Fruit fly (Drosophila melanogaster) whole organism, embryonic: Measurements from ENCODE around the gene CG15728.

ENCODE experiments used
- Abd-B ChIP-seq: fragments of 200-800 bp; sonication (Bioruptor generic); optimal IDR thresholded peaks from 2 replicates; lab custom pipeline; 2018; ENCODE audit warnings: missing biosample characterization, mild to moderate bottlenecking, missing genetic modification characterization, moderate library complexity
- B-H1 ChIP-seq: fragments of 200-800 bp; sonication (Bioruptor generic); IDR thresholded peaks from 3 replicates; pipeline ENCODE4 v1.3.6; 2022; ENCODE audit warnings: missing biosample characterization, missing genetic modification characterization
- CG10209 ChIP-seq: fragments of 200-800 bp; sonication (Bioruptor generic); optimal IDR thresholded peaks from 3 replicates; lab custom pipeline; 2017; ENCODE audit warnings: missing biosample characterization, mild to moderate bottlenecking, missing genetic modification characterization, missing genetic modification reagents
- CG11456 ChIP-seq: fragments of 200-800 bp; sonication (Bioruptor generic); IDR thresholded peaks from 3 replicates; pipeline ENCODE4 v1.3.6; 2022; ENCODE audit warnings: missing biosample characterization, missing genetic modification characterization
- CG11504 ChIP-seq: fragments of 200-800 bp; sonication (Bioruptor generic); optimal IDR thresholded peaks from 3 replicates; lab custom pipeline; 2019; ENCODE audit warnings: missing biosample characterization, mild to moderate bottlenecking, missing genetic modification characterization, moderate library complexity
- CG11560 ChIP-seq: fragments of 200-800 bp; sonication (Bioruptor generic); IDR thresholded peaks from 3 replicates; pipeline ENCODE4 v1.3.6; 2022; ENCODE audit warnings: missing biosample characterization, missing genetic modification characterization
- CG12299 ChIP-seq: fragments of 200-800 bp; sonication (Bioruptor generic); optimal IDR thresholded peaks from 2 replicates; lab custom pipeline; 2018; ENCODE audit warnings: missing biosample characterization, mild to moderate bottlenecking, missing genetic modification characterization
- CG12744 ChIP-seq: fragments of 200-800 bp; sonication (Bioruptor generic); optimal IDR thresholded peaks from 2 replicates; lab custom pipeline; 2016; ENCODE audit warnings: missing biosample characterization, missing genetic modification characterization
- CG1647 ChIP-seq: fragments of 200-800 bp; sonication (Bioruptor generic); optimal IDR thresholded peaks from 3 replicates; lab custom pipeline; 2016; ENCODE audit warnings: missing biosample characterization, missing genetic modification characterization
- CG17328 ChIP-seq: fragments of 200-800 bp; sonication (Bioruptor generic); IDR thresholded peaks from 2 replicates; pipeline ENCODE4 v1.3.6; 2022; ENCODE audit warnings: missing biosample characterization, missing genetic modification characterization
- CG17361 ChIP-seq: fragments of 200-800 bp; sonication (Bioruptor generic); IDR thresholded peaks from 3 replicates; pipeline ENCODE4 v1.3.6; 2022; ENCODE audit warnings: missing biosample characterization, missing genetic modification characterization
- CG2120 ChIP-seq: fragments of 200-800 bp; sonication (Bioruptor generic); optimal IDR thresholded peaks from 3 replicates; lab custom pipeline; 2016; ENCODE audit warnings: missing biosample characterization, missing genetic modification characterization
- CG2199 ChIP-seq: fragments of 200-800 bp; sonication (Bioruptor generic); IDR thresholded peaks from 3 replicates; pipeline ENCODE4 v1.3.6; 2022; ENCODE audit warnings: missing biosample characterization, missing genetic modification characterization
- CG2712 ChIP-seq: fragments of 200-800 bp; optimal IDR thresholded peaks from 3 replicates; lab custom pipeline; 2019; ENCODE audit warnings: missing biosample characterization, mild to moderate bottlenecking, missing genetic modification characterization, moderate library complexity
- CG31224 ChIP-seq: fragments of 200-800 bp; sonication (Bioruptor generic); IDR thresholded peaks from 2 replicates; pipeline ENCODE4 v1.3.6; 2022; ENCODE audit warnings: missing biosample characterization, missing genetic modification characterization
- CG31388 ChIP-seq: fragments of 200-800 bp; sonication (Bioruptor generic); optimal IDR thresholded peaks from 2 replicates; lab custom pipeline; 2016; ENCODE audit warnings: missing biosample characterization, missing genetic modification characterization
- CG3163 ChIP-seq: fragments of 200-800 bp; sonication (Bioruptor generic); optimal IDR thresholded peaks from 3 replicates; lab custom pipeline; 2016; ENCODE audit warnings: missing biosample characterization, missing genetic modification characterization
- CG32767 ChIP-seq: fragments of 200-800 bp; sonication (Bioruptor generic); IDR thresholded peaks from 2 replicates; pipeline ENCODE4 v1.3.6; 2022; ENCODE audit warnings: missing biosample characterization, missing genetic modification characterization
- CG3407 ChIP-seq: fragments of 200-800 bp; sonication (Bioruptor generic); optimal IDR thresholded peaks from 2 replicates; lab custom pipeline; 2018; ENCODE audit warnings: missing biosample characterization, mild to moderate bottlenecking, missing genetic modification characterization
- CG3726 ChIP-seq: fragments of 200-800 bp; sonication (Bioruptor generic); IDR thresholded peaks from 3 replicates; pipeline ENCODE4, ENCODE4 v1.3.6; 2022; ENCODE audit warnings: missing biosample characterization, missing genetic modification characterization
- CG4820 ChIP-seq: fragments of 200-800 bp; sonication (Bioruptor generic); optimal IDR thresholded peaks from 3 replicates; lab custom pipeline; 2016; ENCODE audit warnings: missing biosample characterization, missing genetic modification characterization
- CoRest ChIP-seq: fragments of 200-800 bp; sonication (Bioruptor generic); optimal IDR thresholded peaks from 3 replicates; lab custom pipeline; 2018; ENCODE audit warnings: missing biosample characterization, mild to moderate bottlenecking, missing genetic modification characterization, moderate library complexity
- Dll ChIP-seq: fragments of 200-800 bp; sonication (Bioruptor generic); IDR thresholded peaks from 4 replicates; pipeline ENCODE4 v1.3.6; 2022; ENCODE audit warnings: missing biosample characterization, missing genetic modification characterization; ENCODE audit not compliant: partially characterized antibody
- Dp ChIP-seq: fragments of 200-800 bp; sonication (Bioruptor generic); optimal IDR thresholded peaks from 2 replicates; lab custom pipeline; 2018; ENCODE audit warnings: missing biosample characterization, mild to moderate bottlenecking, missing genetic modification characterization, moderate library complexity
- Drgx ChIP-seq: fragments of 200-800 bp; sonication (Bioruptor generic); IDR thresholded peaks from 2 replicates; pipeline ENCODE4 v1.3.6; 2022; ENCODE audit warnings: missing biosample characterization, missing genetic modification characterization
- Ets65A ChIP-seq: fragments of 200-800 bp; sonication (Bioruptor generic); peaks from one replicate; lab custom pipeline; 2016; ENCODE audit warnings: missing biosample characterization, missing genetic modification characterization
- HmgZ ChIP-seq: fragments of 200-800 bp; sonication (Bioruptor generic); optimal IDR thresholded peaks from 2 replicates; lab custom pipeline; 2018; ENCODE audit warnings: missing biosample characterization, mild to moderate bottlenecking, missing genetic modification characterization
- Jarid2 ChIP-seq: fragments of 200-800 bp; sonication (Bioruptor generic); optimal IDR thresholded peaks from 3 replicates; lab custom pipeline; 2017; ENCODE audit warnings: mild to moderate bottlenecking, missing biosample characterization, missing genetic modification reagents, missing genetic modification characterization
- Meics ChIP-seq: fragments of 200-800 bp; sonication (Bioruptor generic); optimal IDR thresholded peaks from 2 replicates; lab custom pipeline; 2017; ENCODE audit warnings: missing biosample characterization, mild to moderate bottlenecking, missing genetic modification characterization
- Nf-YC ChIP-seq: fragments of 200-800 bp; optimal IDR thresholded peaks from 3 replicates; lab custom pipeline; 2019; ENCODE audit warnings: missing biosample characterization, mild to moderate bottlenecking, missing genetic modification characterization, moderate library complexity
- Sin3A ChIP-seq: fragments of >200 bp; optimal IDR thresholded peaks from 2 replicates; lab custom pipeline; 2018
- Ssrp ChIP-seq: fragments of 200-800 bp; sonication (Bioruptor generic); optimal IDR thresholded peaks from 2 replicates; lab custom pipeline; 2018; ENCODE audit warnings: missing biosample characterization, mild to moderate bottlenecking, missing genetic modification characterization, moderate library complexity
- ac ChIP-seq: fragments of 200-800 bp; sonication (Bioruptor generic); optimal IDR thresholded peaks from 3 replicates; lab custom pipeline; 2017; ENCODE audit warnings: missing biosample characterization, mild to moderate bottlenecking, missing genetic modification characterization
- ash1 ChIP-seq: fragments of 200-800 bp; sonication (Bioruptor generic); optimal IDR thresholded peaks from 2 replicates; lab custom pipeline; 2018; ENCODE audit warnings: missing biosample characterization, mild to moderate bottlenecking, missing genetic modification characterization
- bcd ChIP-seq: fragments of 200-800 bp; sonication (Bioruptor generic); optimal IDR thresholded peaks from 2 replicates; lab custom pipeline; 2017; ENCODE audit warnings: missing biosample characterization, mild to moderate bottlenecking, missing genetic modification characterization
- caup ChIP-seq: fragments of 200-800 bp; sonication (Bioruptor generic); optimal IDR thresholded peaks from 3 replicates; lab custom pipeline; 2017; ENCODE audit warnings: missing biosample characterization, mild to moderate bottlenecking, missing genetic modification characterization, moderate library complexity; ENCODE audit not compliant: severe bottlenecking
- dysf ChIP-seq: fragments of 200-800 bp; sonication (Bioruptor generic); IDR thresholded peaks from 3 replicates; pipeline ENCODE4 v1.3.6; 2022; ENCODE audit warnings: missing biosample characterization, missing genetic modification characterization
- en ChIP-seq: fragments of 200-800 bp; sonication (Bioruptor generic); optimal IDR thresholded peaks from 2 replicates; lab custom pipeline; 2016; ENCODE audit warnings: missing biosample characterization, missing genetic modification characterization
- fu2 ChIP-seq: fragments of 200-800 bp; sonication (Bioruptor generic); optimal IDR thresholded peaks from 2 replicates; lab custom pipeline; 2016; ENCODE audit warnings: missing biosample characterization, missing genetic modification characterization
- gfzf ChIP-seq: fragments of 200-800 bp; sonication (Bioruptor generic); optimal IDR thresholded peaks from 2 replicates; lab custom pipeline; 2016; ENCODE audit warnings: missing biosample characterization, mild to moderate bottlenecking, missing genetic modification characterization, moderate library complexity
- kni ChIP-seq: fragments of 200-800 bp; sonication (Bioruptor generic); optimal IDR thresholded peaks from 3 replicates; lab custom pipeline; 2017; ENCODE audit warnings: mild to moderate bottlenecking, missing biosample characterization, missing genetic modification reagents, missing genetic modification characterization
- luna ChIP-seq: fragments of 200-800 bp; sonication (Bioruptor generic); optimal IDR thresholded peaks from 2 replicates; lab custom pipeline; 2016; ENCODE audit warnings: missing biosample characterization, missing genetic modification characterization
- maf-S ChIP-seq: fragments of 200-800 bp; sonication (Bioruptor generic); optimal IDR thresholded peaks from 2 replicates; lab custom pipeline; 2016; ENCODE audit warnings: missing biosample characterization, missing genetic modification characterization
- pnt ChIP-seq: fragments of 200-800 bp; sonication (Bioruptor generic); optimal IDR thresholded peaks from 3 replicates; lab custom pipeline; 2016; ENCODE audit warnings: missing biosample characterization, missing genetic modification characterization
- pzg ChIP-seq: fragments of 200-800 bp; sonication (Bioruptor generic); optimal IDR thresholded peaks from 3 replicates; lab custom pipeline; 2018; ENCODE audit warnings: missing biosample characterization, mild to moderate bottlenecking, missing genetic modification characterization, moderate library complexity
- trem ChIP-seq: fragments of 200-800 bp; optimal IDR thresholded peaks from 3 replicates; lab custom pipeline; 2019; ENCODE audit warnings: missing biosample characterization, mild to moderate bottlenecking, missing genetic modification characterization, moderate library complexity
- trh ChIP-seq: fragments of 200-800 bp; sonication (Bioruptor generic); optimal IDR thresholded peaks from 2 replicates; lab custom pipeline; 2016; ENCODE audit warnings: missing biosample characterization, missing genetic modification characterization
- ttk ChIP-seq: fragments of 200-800 bp; sonication (Bioruptor generic); IDR thresholded peaks from 2 replicates; pipeline ENCODE4 v2.1.2; 2022; ENCODE audit warnings: missing biosample characterization, missing genetic modification characterization
- usp ChIP-seq: fragments of >200 bp; optimal IDR thresholded peaks from 2 replicates; lab custom pipeline; 2017; ENCODE audit warnings: missing biosample characterization, missing genetic modification characterization
- zf30C ChIP-seq: fragments of 200-800 bp; sonication (Bioruptor generic); optimal IDR thresholded peaks from 3 replicates; lab custom pipeline; 2018; ENCODE audit warnings: missing biosample characterization, mild to moderate bottlenecking, missing genetic modification characterization

Gene CG15728

DNA sequence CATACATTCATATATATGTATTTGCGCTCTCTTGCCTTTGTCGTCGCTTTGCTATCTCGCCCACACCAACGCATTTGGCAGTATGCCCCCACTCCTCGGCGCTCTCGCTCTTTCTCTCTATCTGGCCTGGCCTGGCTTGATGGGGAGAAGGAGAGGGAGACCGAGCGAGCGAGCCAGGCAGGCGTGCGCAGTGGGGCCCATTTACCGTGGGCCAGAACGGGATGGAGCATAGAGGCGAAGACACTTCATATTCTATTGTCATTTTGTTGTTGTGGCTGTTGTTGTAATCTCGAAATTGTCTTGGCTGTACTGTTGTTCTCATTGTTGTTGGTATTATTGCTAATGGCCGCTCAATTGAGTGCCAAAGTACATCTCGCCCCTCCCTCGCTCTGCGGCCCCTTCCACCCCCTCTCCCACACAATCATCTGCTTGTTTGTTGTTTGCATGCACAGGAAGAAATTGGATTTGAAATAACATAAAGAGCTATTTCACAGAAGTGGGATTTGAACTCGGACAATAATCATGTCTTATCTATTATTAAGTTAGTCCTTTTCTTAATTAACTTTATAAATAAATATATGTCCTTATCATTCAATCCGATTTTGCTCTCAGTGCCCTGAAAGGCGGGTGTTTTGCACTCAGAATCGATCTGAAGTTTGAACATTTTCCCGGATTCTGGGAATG, 41.2 kb downstream of the CG15728 start (continued):
- TF ChIP-seq en = no peak
- peak; percentile 72 for TF ChIP-seq HmgZ
- TF ChIP-seq caup (GFP tag; lab: Kevin White, UChicago) = peak; percentile 88
- peak; percentile 88 for TF ChIP-seq zf30C (GFP tag; lab: Kevin White, UChicago)
- TF ChIP-seq CG2712 (tag; lab: Kevin White, UChicago) = peak; percentile 93
- peak; percentile 45 for TF ChIP-seq CG31388
- TF ChIP-seq CG4820 (GFP tag; lab: Kevin White, UChicago) = peak; percentile 86
- TF ChIP-seq usp (GFP tag; lab: Kevin White, UChicago) = no peak
- peak; percentile 72 for TF ChIP-seq CG12299 (tag; lab: Kevin White, UChicago)
- TF ChIP-seq Dp (GFP tag; lab: Kevin White, UChicago) = no peak
- TF ChIP-seq B-H1 (GFP tag; lab: Robert Waterston, UW) = peak; percentile 83
- TF ChIP-seq CG31224 (GFP tag; lab: Robert Waterston, UW) = peak; percentile 81
- TF ChIP-seq CG10209 (GFP tag; lab: Kevin White, UChicago) = peak; percentile 88
- peak; percentile 65 for TF ChIP-seq pnt
- TF ChIP-seq Drgx (GFP tag; lab: Robert Waterston, UW) = peak; percentile 95
- TF ChIP-seq Ets65A (GFP tag; lab: Kevin White, UChicago) = peak; percentile 91
- peak; percentile 62 for TF ChIP-seq Jarid2 (GFP tag; lab: Kevin White, UChicago)
- TF ChIP-seq luna (GFP tag; lab: Kevin White, UChicago) = no peak
- TF ChIP-seq fu2 (GFP tag; lab: Kevin White, UChicago) = peak; percentile 34
- peak; percentile 76; the same call in 1 of the 3 replicates for TF ChIP-seq CG2199 (GFP tag; lab: Robert Waterston, UW)
- TF ChIP-seq CG11560 (tag; lab: Robert Waterston, UW) = peak; percentile 79
- peak; percentile 84; the same call in 1 of the 3 replicates for TF ChIP-seq CG3726 (GFP tag; lab: Robert Waterston, UW)
- TF ChIP-seq CG17361 (GFP tag; lab: Robert Waterston, UW) = peak; percentile 94
- TF ChIP-seq CG1647 (GFP tag; lab: Kevin White, UChicago) = peak; percentile 34
- peak; percentile 88 for TF ChIP-seq CG32767
- peak; percentile 89 for TF ChIP-seq Ssrp (tag; lab: Kevin White, UChicago)
- TF ChIP-seq Dll (GFP tag; lab: Robert Waterston, UW) = no peak
- peak; percentile 95 for TF ChIP-seq CG17328
- peak; percentile 77 for TF ChIP-seq trem (tag; lab: Kevin White, UChicago)
- TF ChIP-seq ac = peak; percentile 64
- TF ChIP-seq CG12744 (GFP tag; lab: Kevin White, UChicago) = peak; percentile 23
- peak; percentile 79 for TF ChIP-seq CG2120 (GFP tag; lab: Kevin White, UChicago)
- peak; percentile 66 for TF ChIP-seq kni
- peak; percentile 43 for TF ChIP-seq maf-S (GFP tag; lab: Kevin White, UChicago)
- TF ChIP-seq pzg (GFP tag; lab: Kevin White, UChicago) = no peak
- TF ChIP-seq Sin3A (lab: Kevin White, UChicago) = no peak
- peak; percentile 91 for TF ChIP-seq Meics (GFP tag; lab: Kevin White, UChicago)
- peak; percentile 91 for TF ChIP-seq CG11504
- TF ChIP-seq CG3407 (GFP tag; lab: Kevin White, UChicago) = peak; percentile 81
- peak; percentile 9 for TF ChIP-seq Nf-YC
- peak; percentile 92 for TF ChIP-seq CG11456 (GFP tag; lab: Robert Waterston, UW)
- TF ChIP-seq ttk (GFP tag; lab: Robert Waterston, UW) = peak; percentile 89
- peak; percentile 89 for TF ChIP-seq bcd (GFP tag; lab: Kevin White, UChicago)
- peak; percentile 72 for TF ChIP-seq trh (GFP tag; lab: Kevin White, UChicago)
- TF ChIP-seq CG3163 (GFP tag; lab: Kevin White, UChicago) = no peak
- no peak for TF ChIP-seq gfzf (GFP tag; lab: Kevin White, UChicago)
- TF ChIP-seq dysf (GFP tag; lab: Robert Waterston, UW) = peak; percentile 94
- peak; percentile 86 for TF ChIP-seq Abd-B (GFP tag; lab: Kevin White, UChicago)
- TF ChIP-seq CoRest (tag; lab: Kevin White, UChicago) = peak; percentile 91
- peak; percentile 34 for TF ChIP-seq ash1
